Fruit fly (Drosophila melanogaster): ENCODE measurements around the gene RhoGEF64C.

The RhoGEF64C gene

DNA sequence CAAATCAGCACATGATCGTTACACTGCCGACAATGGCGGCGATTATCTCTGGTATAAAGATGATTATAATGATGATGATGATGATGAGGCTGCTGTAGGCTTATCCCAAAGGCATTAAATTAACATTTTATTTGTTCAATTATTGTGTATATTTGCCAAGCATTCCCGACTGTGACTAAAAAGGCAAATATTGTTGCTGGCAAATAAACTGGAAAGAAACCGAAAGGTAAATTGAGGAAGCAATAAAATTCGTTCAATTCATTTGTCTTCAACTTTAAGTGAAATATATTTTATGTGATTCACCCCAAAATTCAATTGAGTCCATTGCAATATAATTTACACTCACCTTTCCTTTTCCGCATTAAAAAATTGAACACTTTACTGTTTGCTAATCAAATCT lies 55.5 kb downstream of the RhoGEF64C start (continued):
- TF ChIP-seq CG18011 (GFP tag; optimal IDR thresholded peaks at IDR 0.05), result no peak
- TF ChIP-seq CG12659 (GFP tag; optimal IDR thresholded peaks at IDR 0.05), result no peak
- TF ChIP-seq hbn (GFP tag; IDR thresholded peaks at IDR 0.05; ENCODE audit: partially characterized antibody), result no peak
- no peak for TF ChIP-seq D (optimal IDR thresholded peaks at IDR 0.05)
- no peak for TF ChIP-seq D (GFP tag; optimal IDR thresholded peaks at IDR 0.05)
- TF ChIP-seq dmrt11E (tag; optimal IDR thresholded peaks at IDR 0.05), result peak; percentile 4

DNA sequence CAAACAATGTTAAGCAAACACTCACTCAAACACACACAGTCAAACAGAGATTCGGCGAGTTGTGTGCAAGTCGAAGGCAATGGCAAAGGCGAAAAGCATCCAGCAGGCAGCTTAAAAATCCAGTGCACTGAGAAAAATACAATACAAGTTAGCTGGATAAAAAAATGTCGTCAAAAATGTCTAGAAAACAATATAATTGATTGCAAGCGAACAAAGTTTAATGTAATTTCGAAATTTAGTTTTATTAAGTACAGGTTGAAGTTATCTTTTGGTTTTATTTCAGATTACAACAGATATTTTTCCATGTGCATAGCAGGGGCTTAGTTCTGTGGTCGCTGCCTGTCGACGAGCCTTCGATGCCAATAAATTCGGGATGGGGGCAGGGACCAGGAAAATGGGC lies 56.5 kb downstream of the RhoGEF64C start:
- no peak for TF ChIP-seq Abd-B (GFP tag; optimal IDR thresholded peaks at IDR 0.05)
- TF ChIP-seq CG17802 (tag; optimal IDR thresholded peaks at IDR 0.05), result no peak
- 0 out of 3 replicates have a peak, but pooled peaks have one; percentile 24 for TF ChIP-seq CG34422 (GFP tag; IDR thresholded peaks at IDR 0.05)
- peak; percentile 57 for TF ChIP-seq sens (GFP tag)
- peak; percentile 19 for TF ChIP-seq Blimp-1 (GFP tag; optimal IDR thresholded peaks at IDR 0.05)
- 0 out of 2 replicates have a peak, but pooled peaks have one; percentile 17 for TF ChIP-seq HLH3B (GFP tag; IDR thresholded peaks at IDR 0.05)
- TF ChIP-seq C15 (GFP tag; IDR thresholded peaks at IDR 0.05), result no peak
- TF ChIP-seq jumu (GFP tag; optimal IDR thresholded peaks at IDR 0.05), result no peak
- no peak for TF ChIP-seq CG15479 (GFP tag; optimal IDR thresholded peaks at IDR 0.05)
- peak; percentile 5 for TF ChIP-seq CG18262 (tag; optimal IDR thresholded peaks at IDR 0.05)
- TF ChIP-seq CG2712 (tag; optimal IDR thresholded peaks at IDR 0.05), result peak; percentile 20
- peak; percentile 32 for TF ChIP-seq CG1603 (tag; optimal IDR thresholded peaks at IDR 0.05)
- TF ChIP-seq Hr51 (GFP tag; optimal IDR thresholded peaks at IDR 0.05), result peak in 1 of 2 experiments; percentile 2
- TF ChIP-seq Oli (tag; optimal IDR thresholded peaks at IDR 0.05), result peak; percentile 7
- no peak for TF ChIP-seq CG8924 (tag; optimal IDR thresholded peaks at IDR 0.05)
- TF ChIP-seq br (optimal IDR thresholded peaks at IDR 0.05), result no peak
- TF ChIP-seq CG8089 (GFP tag; optimal IDR thresholded peaks at IDR 0.05), result no peak
- peak; percentile 7 for TF ChIP-seq phol (tag; optimal IDR thresholded peaks at IDR 0.05)
- TF ChIP-seq MBD-R2 (GFP tag; IDR thresholded peaks at IDR 0.05), result no peak
- no peak for TF ChIP-seq Nf-YB (GFP tag; optimal IDR thresholded peaks at IDR 0.05)
- peak; percentile 34 for TF ChIP-seq CG2678 (tag; optimal IDR thresholded peaks at IDR 0.05)
- TF ChIP-seq CG11504 (tag; optimal IDR thresholded peaks at IDR 0.05), result peak; percentile 46
- peak; percentile 14; the same call in 1 of the 2 replicates for TF ChIP-seq Xrp1 (GFP tag; IDR thresholded peaks at IDR 0.05)
- TF ChIP-seq CG7556 (GFP tag; optimal IDR thresholded peaks at IDR 0.05), result no peak
- TF ChIP-seq CG31224 (GFP tag; IDR thresholded peaks at IDR 0.05), result no peak
- TF ChIP-seq bsh (GFP tag; optimal IDR thresholded peaks at IDR 0.05), result peak in 1 of 2 experiments; percentile 25
- TF ChIP-seq Drgx (GFP tag; IDR thresholded peaks at IDR 0.05), result peak; percentile 56; the same call in 1 of the 2 replicates
- peak; percentile 34 for TF ChIP-seq Sox102F (GFP tag; optimal IDR thresholded peaks at IDR 0.05)
- no peak for TF ChIP-seq CG18476 (GFP tag; optimal IDR thresholded peaks at IDR 0.05)
- peak; percentile 19 for TF ChIP-seq dmrt99B (tag; optimal IDR thresholded peaks at IDR 0.05)
- peak; percentile 39 for TF ChIP-seq gem (tag; optimal IDR thresholded peaks at IDR 0.05)
- peak; percentile 24 for TF ChIP-seq CG18599 (GFP tag; optimal IDR thresholded peaks at IDR 0.05)
- no peak for TF ChIP-seq Asciz (GFP tag; optimal IDR thresholded peaks at IDR 0.05)
